Worm (Caenorhabditis elegans) whole organism, L3 larva: ENCODE results near the gene sdc-2.

Source experiments
- ZK546.5 ChIP-seq: sonication (generic microtip); optimal IDR thresholded peaks from 2 replicates; lab custom pipeline; 2017; ENCODE audit warnings: missing biosample characterization, missing genetic modification characterization
- ceh-28 ChIP-seq: fragments of 150-350 bp; optimal IDR thresholded peaks from 2 replicates; lab custom pipeline; 2014; ENCODE audit warnings: missing biosample characterization, missing genetic modification reagents, missing genetic modification characterization
- ceh-82 ChIP-seq: fragments of 150-350 bp; optimal IDR thresholded peaks from 2 replicates; lab custom pipeline; 2014; ENCODE audit warnings: missing biosample characterization, missing genetic modification characterization
- mdl-1 ChIP-seq: fragments of 150-350 bp; optimal IDR thresholded peaks from 2 replicates; lab custom pipeline; 2014; ENCODE audit warnings: missing biosample characterization, missing genetic modification characterization
- nhr-11 ChIP-seq: fragments of 150-350 bp; optimal IDR thresholded peaks from 2 replicates; lab custom pipeline; 2014; ENCODE audit warnings: missing biosample characterization, missing genetic modification characterization
- nhr-12 ChIP-seq: fragments of 150-350 bp; optimal IDR thresholded peaks from 2 replicates; lab custom pipeline; 2014; ENCODE audit warnings: missing biosample characterization, missing genetic modification characterization
- snpc-4 ChIP-seq: fragments of 150-350 bp; optimal IDR thresholded peaks from 2 replicates; lab custom pipeline; 2014; ENCODE audit warnings: missing biosample characterization, missing genetic modification characterization
- ztf-11 ChIP-seq: fragments of 150-350 bp; optimal IDR thresholded peaks from 2 replicates; lab custom pipeline; 2014; ENCODE audit warnings: missing biosample characterization, missing genetic modification characterization

ce11 chrX:11482637-11483036 lies 39.9 kb upstream of the sdc-2 start:
- TF ChIP-seq mdl-1 (tag; lab: Kevin White, UChicago) (no peak), ztf-11 (tag; lab: Kevin White, UChicago) (no peak), nhr-12 (tag; lab: Kevin White, UChicago) (no peak), ceh-28 (tag; lab: Kevin White, UChicago) (no peak), snpc-4 (tag; lab: Kevin White, UChicago) (no peak), ceh-82 (tag; lab: Kevin White, UChicago) (no peak), ZK546.5 (tag; lab: Kevin White, UChicago) (no peak), nhr-11 (tag; lab: Kevin White, UChicago) (no peak)
